Worm (Caenorhabditis elegans): Measurements from ENCODE around the gene pph-1.

- TF ChIP-seq ztf-29 (GFP tag; IDR thresholded peaks at IDR 0.05), result no peak
- TF ChIP-seq ztf-23 (GFP tag; IDR thresholded peaks at IDR 0.05), result no peak
- no peak for TF ChIP-seq flt-1 (GFP tag; IDR thresholded peaks at IDR 0.05)
- no peak for TF ChIP-seq cog-1 (tag; optimal IDR thresholded peaks at IDR 0.05)
Measured at ce11 chrV:10661417-10661945, 40.9 kb upstream of the pph-1 start, which contains the start of gene sqv-4.

All from whole organism, midembryonic.